Worm (Caenorhabditis elegans) whole organism, L4 larva: Measurements from ENCODE around the gene pqn-80.
A peak's percentile ranks its signal among the peaks of the same experiment; 100 is the strongest.

Source experiments
- D1046.2 ChIP-seq: fragments of 200-800 bp; sonication (Bioruptor generic); IDR thresholded peaks from 2 replicates; pipeline ENCODE4 v1.3.6; 2022; ENCODE audit warnings: missing genetic modification characterization, missing compliant biosample characterization
- F26F4.8 ChIP-seq: fragments of 200-800 bp; sonication (Bioruptor generic); conservative IDR thresholded peaks from 2 replicates; pipeline ENCODE4 v1.3.6; 2022; ENCODE audit warnings: missing genetic modification characterization, missing compliant biosample characterization
- T26A8.4 ChIP-seq: fragments of 200-800 bp; sonication (Bioruptor generic); IDR thresholded peaks from 2 replicates; pipeline ENCODE4 v1.3.6; 2022; ENCODE audit warnings: missing genetic modification characterization, missing compliant biosample characterization
- Y105C5A.15 ChIP-seq: fragments of 200-800 bp; sonication (Bioruptor generic); IDR thresholded peaks from 2 replicates; pipeline ENCODE4 v1.3.6; 2022; ENCODE audit warnings: missing genetic modification characterization, missing compliant biosample characterization
- Y48G9A.11 ChIP-seq: fragments of 200-800 bp; sonication (Bioruptor generic); IDR thresholded peaks from 2 replicates; pipeline ENCODE4 v1.3.6; 2022; ENCODE audit warnings: missing genetic modification reagents, missing genetic modification characterization, missing compliant biosample characterization
- Y75B8A.6 ChIP-seq: fragments of 200-800 bp; sonication (Bioruptor generic); IDR thresholded peaks from 2 replicates; pipeline ENCODE4 v1.3.6; 2022; ENCODE audit warnings: missing genetic modification reagents, missing genetic modification characterization, missing compliant biosample characterization
- ZK337.2 ChIP-seq: fragments of 200-800 bp; sonication (Bioruptor generic); IDR thresholded peaks from 2 replicates; pipeline ENCODE4 v1.3.6; 2022; ENCODE audit warnings: missing genetic modification reagents, missing genetic modification characterization, missing compliant biosample characterization
- ceh-20 ChIP-seq: fragments of 200-800 bp; sonication (Bioruptor generic); IDR thresholded peaks from 2 replicates; pipeline ENCODE4 v1.3.6; 2022; ENCODE audit warnings: missing genetic modification reagents, missing genetic modification characterization, missing compliant biosample characterization
- ceh-28 ChIP-seq: fragments of 150-350 bp; optimal IDR thresholded peaks from 2 replicates; lab custom pipeline; 2014; ENCODE audit warnings: missing biosample characterization, missing genetic modification reagents, missing genetic modification characterization
- ceh-32 ChIP-seq: sonication (generic microtip); optimal IDR thresholded peaks from 2 replicates; lab custom pipeline; 2016; ENCODE audit warnings: mild to moderate bottlenecking, missing genetic modification characterization, missing compliant biosample characterization; ENCODE audit not compliant: poor library complexity
- ces-1 ChIP-seq: fragments of 150-350 bp; sonication (generic microtip); optimal IDR thresholded peaks from 4 replicates; lab custom pipeline; 2014; ENCODE audit warnings: missing biosample characterization, missing genetic modification reagents, missing genetic modification characterization
- ctbp-1 ChIP-seq: fragments of 200-800 bp; sonication (Bioruptor generic); IDR thresholded peaks from 2 replicates; pipeline ENCODE4 v1.3.6; 2022; ENCODE audit warnings: missing genetic modification reagents, missing genetic modification characterization, missing compliant biosample characterization
- daf-16 ChIP-seq, 3 experiments: sonication (generic microtip); optimal IDR thresholded peaks; 2 replicates each; lab custom pipeline; 2016 to 2017; ENCODE audit warnings: missing genetic modification characterization in 3 of 3, missing genetic modification reagents in 3 of 3, mild to moderate bottlenecking in 2 of 3, missing compliant biosample characterization in 2 of 3, missing biosample characterization in 1 of 3, moderate library complexity in 1 of 3
- dmd-9 ChIP-seq: fragments of 200-800 bp; sonication (Bioruptor generic); IDR thresholded peaks from 2 replicates; pipeline ENCODE4 v1.3.6; 2022; ENCODE audit warnings: missing genetic modification reagents, missing genetic modification characterization, missing compliant biosample characterization
- duxl-1 ChIP-seq: sonication (generic microtip); optimal IDR thresholded peaks from 2 replicates; lab custom pipeline; 2016; ENCODE audit warnings: mild to moderate bottlenecking, missing genetic modification characterization, moderate library complexity, missing compliant biosample characterization; ENCODE audit not compliant: poor library complexity
- dve-1 ChIP-seq: sonication (generic microtip); optimal IDR thresholded peaks from 2 replicates; lab custom pipeline; 2017; ENCODE audit warnings: antibody characterized with exemption, mild to moderate bottlenecking, missing genetic modification characterization, missing compliant biosample characterization; ENCODE audit not compliant: insufficient read depth
- egl-27 ChIP-seq: sonication (generic microtip); optimal IDR thresholded peaks from 3 replicates; lab custom pipeline; 2017; ENCODE audit warnings: missing biosample characterization, missing genetic modification reagents, missing genetic modification characterization
- egl-43 ChIP-seq: fragments of 200-800 bp; sonication (Bioruptor generic); IDR thresholded peaks from 2 replicates; pipeline ENCODE4 v1.3.6; 2022; ENCODE audit warnings: missing genetic modification reagents, missing genetic modification characterization, missing compliant biosample characterization
- fkh-10 ChIP-seq: fragments of 150-350 bp; optimal IDR thresholded peaks from 2 replicates; lab custom pipeline; 2014; ENCODE audit warnings: missing biosample characterization, missing genetic modification reagents, missing genetic modification characterization
- fos-1 ChIP-seq: fragments of 150-350 bp; optimal IDR thresholded peaks from 2 replicates; lab custom pipeline; 2014; ENCODE audit warnings: missing biosample characterization, missing genetic modification characterization
- hif-1 ChIP-seq, 2 experiments: sonication (generic microtip); optimal IDR thresholded peaks; 2 replicates each; lab custom pipeline; 2016 to 2017; ENCODE audit warnings: missing compliant biosample characterization in 2 of 2, missing genetic modification characterization in 2 of 2, missing genetic modification reagents in 2 of 2, missing genotype in 2 of 2, mild to moderate bottlenecking in 1 of 2
- hlh-11 ChIP-seq: fragments of 200-800 bp; sonication (Bioruptor generic); optimal IDR thresholded peaks from 2 replicates; lab custom pipeline; 2018; ENCODE audit warnings: mild to moderate bottlenecking, missing genetic modification characterization, missing compliant biosample characterization
- jun-1 ChIP-seq: fragments of 150-350 bp; optimal IDR thresholded peaks from 2 replicates; lab custom pipeline; 2014; ENCODE audit warnings: missing biosample characterization, missing genetic modification reagents, missing genetic modification characterization
- lin-13 ChIP-seq: fragments of 150-350 bp; optimal IDR thresholded peaks from 2 replicates; lab custom pipeline; 2014; ENCODE audit warnings: missing biosample characterization, missing genetic modification reagents, missing genetic modification characterization
- lin-15B ChIP-seq: fragments of 150-350 bp; sonication (generic microtip); optimal IDR thresholded peaks from 3 replicates; lab custom pipeline; 2014; ENCODE audit warnings: missing biosample characterization, missing genetic modification characterization
- lin-29 ChIP-seq: fragments of 200-800 bp; sonication (Bioruptor generic); IDR thresholded peaks from 2 replicates; pipeline ENCODE4 v1.3.6; 2022; ENCODE audit warnings: missing genetic modification reagents, missing genetic modification characterization, missing compliant biosample characterization
- lin-38 ChIP-seq: fragments of 200-800 bp; sonication (Bioruptor generic); IDR thresholded peaks from 2 replicates; pipeline ENCODE4 v1.3.6; 2022; ENCODE audit warnings: missing genetic modification reagents, missing genetic modification characterization, missing compliant biosample characterization
- lir-3 ChIP-seq: sonication (generic microtip); optimal IDR thresholded peaks from 2 replicates; lab custom pipeline; 2016; ENCODE audit warnings: mild to moderate bottlenecking, missing genetic modification characterization, missing compliant biosample characterization
- lsy-2 ChIP-seq, 2 experiments: fragments of 150-350 bp in 1 of 2; sonication (generic microtip) in 1 of 2; optimal IDR thresholded peaks; 2 replicates each; lab custom pipeline; 2014 to 2017; ENCODE audit warnings: missing biosample characterization in 2 of 2, missing genetic modification characterization in 2 of 2
- madf-5 ChIP-seq, 2 experiments: fragments of 200-800 bp; sonication (Bioruptor generic); IDR thresholded peaks; 2 replicates each; pipeline ENCODE4 v1.3.6; 2022; ENCODE audit warnings: missing compliant biosample characterization in 2 of 2, missing genetic modification characterization in 2 of 2
- mdt-29 ChIP-seq: fragments of 200-800 bp; sonication (Bioruptor generic); IDR thresholded peaks from 2 replicates; pipeline ENCODE4 v1.3.6; 2022; ENCODE audit warnings: missing genetic modification reagents, missing genetic modification characterization, missing compliant biosample characterization
- mep-1 ChIP-seq: fragments of 150-350 bp; sonication (generic microtip); optimal IDR thresholded peaks from 3 replicates; lab custom pipeline; 2014; ENCODE audit warnings: missing biosample characterization, missing genetic modification characterization
- mes-2 ChIP-seq: sonication (generic microtip); optimal IDR thresholded peaks from 2 replicates; lab custom pipeline; 2016; ENCODE audit warnings: missing genotype, mild to moderate bottlenecking, missing genetic modification characterization, missing compliant biosample characterization; ENCODE audit not compliant: poor library complexity, severe bottlenecking
- nhr-102 ChIP-seq: sonication (generic microtip); optimal IDR thresholded peaks from 2 replicates; lab custom pipeline; 2016; ENCODE audit warnings: mild to moderate bottlenecking, missing genetic modification characterization, moderate library complexity, missing compliant biosample characterization
- nhr-11 ChIP-seq: fragments of 150-350 bp; optimal IDR thresholded peaks from 2 replicates; lab custom pipeline; 2014; ENCODE audit warnings: missing biosample characterization, missing genetic modification characterization
- nhr-237 ChIP-seq: sonication (generic microtip); optimal IDR thresholded peaks from 2 replicates; lab custom pipeline; 2017; ENCODE audit warnings: missing biosample characterization, missing genetic modification characterization
- nhr-28 ChIP-seq: fragments of 150-350 bp; optimal IDR thresholded peaks from 2 replicates; lab custom pipeline; 2014; ENCODE audit warnings: missing biosample characterization, missing genetic modification characterization
- nhr-76 ChIP-seq: fragments of 150-350 bp; optimal IDR thresholded peaks from 2 replicates; lab custom pipeline; 2014; ENCODE audit warnings: missing biosample characterization, missing genetic modification characterization
- pha-4 ChIP-seq, 2 experiments: fragments of 150-350 bp in 1 of 2; fragments of 200-800 bp in 1 of 2; sonication (Bioruptor generic) in 1 of 2; IDR thresholded peaks in 1 of 2; optimal IDR thresholded peaks in 1 of 2; 2 replicates each; pipeline versions ENCODE4 v1.3.6 to Lab custom; 2014 to 2022; ENCODE audit warnings: missing genetic modification characterization in 2 of 2, missing genetic modification reagents in 2 of 2, missing biosample characterization in 1 of 2, missing compliant biosample characterization in 1 of 2
- sdz-12 ChIP-seq: fragments of 200-800 bp; sonication (Bioruptor generic); optimal IDR thresholded peaks from 2 replicates; lab custom pipeline; 2018; ENCODE audit warnings: mild to moderate bottlenecking, missing genetic modification characterization, missing compliant biosample characterization
- tra-1 ChIP-seq: fragments of 200-800 bp; sonication (Bioruptor generic); IDR thresholded peaks from 2 replicates; pipeline ENCODE4 v1.3.6; 2022; ENCODE audit warnings: missing genetic modification reagents, missing genetic modification characterization, missing compliant biosample characterization
- unc-62 ChIP-seq, 3 experiments: fragments of 150-350 bp in 1 of 3; sonication (generic microtip); optimal IDR thresholded peaks in 2 of 3; peaks in 1 of 3; 1 replicate in 1 of 3; 2 replicates in 2 of 3; lab custom pipeline; 2014 to 2017; ENCODE audit warnings: missing biosample characterization in 3 of 3, missing genetic modification characterization in 3 of 3, missing genetic modification reagents in 3 of 3, missing genotype in 1 of 3
- vab-7 ChIP-seq: fragments of 200-800 bp; sonication (Bioruptor generic); IDR thresholded peaks from 2 replicates; pipeline ENCODE4 v1.3.6; 2022; ENCODE audit warnings: missing genetic modification reagents, missing genetic modification characterization, missing compliant biosample characterization
- zag-1 ChIP-seq: fragments of 150-350 bp; optimal IDR thresholded peaks from 2 replicates; lab custom pipeline; 2014; ENCODE audit warnings: missing biosample characterization, missing genetic modification characterization
- ztf-11 ChIP-seq: fragments of 150-350 bp; optimal IDR thresholded peaks from 2 replicates; lab custom pipeline; 2014; ENCODE audit warnings: missing biosample characterization, missing genetic modification characterization

pqn-80 gene

DNA sequence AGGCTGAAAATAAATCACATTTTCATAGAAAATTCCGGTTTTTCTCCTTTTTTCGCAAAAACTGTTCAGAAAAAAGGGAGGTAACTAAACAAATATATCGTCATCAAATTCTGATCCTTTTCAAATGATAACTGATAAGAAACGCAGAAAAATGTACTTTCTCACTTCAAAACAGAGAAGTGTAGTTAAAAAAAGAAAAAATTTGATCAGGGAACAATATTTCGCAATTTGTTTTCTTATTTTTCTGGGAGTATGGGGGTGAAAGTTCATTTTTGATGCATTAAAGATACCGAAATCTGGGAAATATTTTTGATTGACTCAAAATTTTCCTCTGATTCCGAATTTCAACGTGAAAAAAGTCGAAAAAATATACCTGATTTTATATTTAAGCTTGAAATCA is 20.2 kb upstream of the pqn-80 start:
- TF ChIP-seq F26F4.8 (GFP tag; lab: Robert Waterston, UW) (no peak), lin-29 (GFP tag; lab: Robert Waterston, UW) (no peak), nhr-11 (no peak), daf-16 (GFP tag; optimal IDR thresholded peaks at IDR 0.05; lab: Kevin White, UChicago) (no peak), daf-16 (tag; optimal IDR thresholded peaks at IDR 0.05; lab: Kevin White, UChicago) (peak; percentile 58), ceh-20 (no peak), zag-1 (tag; lab: Kevin White, UChicago) (no peak), hlh-11 (tag; lab: Kevin White, UChicago) (peak; percentile 31), hif-1 (tag; optimal IDR thresholded peaks at IDR 0.05; lab: Kevin White, UChicago) (no peak), sdz-12 (GFP tag; lab: Kevin White, UChicago) (no peak), dve-1 (tag; lab: Kevin White, UChicago) (peak; percentile 13), lsy-2 (tag; optimal IDR thresholded peaks at IDR 0.05; lab: Kevin White, UChicago) (peak in 1 of 2 experiments; percentile 9), D1046.2 (GFP tag; lab: Robert Waterston, UW) (no peak), nhr-28 (tag; lab: Kevin White, UChicago) (peak; percentile 11), Y75B8A.6 (0 out of 2 replicates have a peak, but pooled peaks have one; percentile 5)
- TF ChIP-seq, all 104 proteins: peak for 6

DNA sequence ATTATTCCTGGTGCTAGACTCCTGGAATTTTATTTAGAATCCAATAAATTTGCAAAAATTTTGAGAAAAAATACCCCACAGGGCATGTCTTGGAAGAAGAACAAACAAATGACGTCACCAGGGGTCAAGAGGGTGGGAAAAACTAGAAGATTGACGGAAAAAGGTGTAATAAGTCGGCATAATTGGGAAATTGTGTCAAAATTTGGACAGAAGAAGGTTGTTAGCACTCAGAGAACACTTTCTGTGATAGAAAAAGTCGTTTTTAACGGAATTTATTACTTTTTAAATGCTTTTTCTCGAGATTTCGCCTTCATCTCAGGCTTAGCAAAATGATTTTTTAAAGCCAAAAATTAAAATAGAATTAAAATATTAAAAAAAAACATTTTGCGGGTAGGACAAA is 19.1 kb upstream of the pqn-80 start:
- peak; percentile 67 for TF ChIP-seq Y48G9A.11 (GFP tag; lab: Robert Waterston, UW)
- no peak for TF ChIP-seq ceh-28 (tag; lab: Kevin White, UChicago)
- no peak for TF ChIP-seq nhr-11
- no peak for TF ChIP-seq lin-13 (GFP tag; lab: Kevin White, UChicago)
- TF ChIP-seq T26A8.4 (GFP tag; lab: Robert Waterston, UW) = peak; percentile 35; the same call in 1 of the 2 replicates
- peak; percentile 13; the same call in 1 of the 2 replicates for TF ChIP-seq lin-38 (GFP tag; lab: Robert Waterston, UW)
- no peak for TF ChIP-seq hlh-11 (tag; lab: Kevin White, UChicago)
- TF ChIP-seq zag-1 (tag; lab: Kevin White, UChicago) = no peak
- TF ChIP-seq ces-1 (GFP tag; lab: Kevin White, UChicago) = no peak
- no peak for TF ChIP-seq duxl-1 (tag; lab: Kevin White, UChicago)
- TF ChIP-seq vab-7 (GFP tag; lab: Robert Waterston, UW) = peak; percentile 15; the same call in 1 of the 2 replicates
- TF ChIP-seq lin-15B (tag; lab: Kevin White, UChicago) = no peak
- no peak for TF ChIP-seq dmd-9 (GFP tag; lab: Robert Waterston, UW)
- peak; percentile 46; the same call in 1 of the 2 replicates for TF ChIP-seq mdt-29
- TF ChIP-seq hif-1 (tag; optimal IDR thresholded peaks at IDR 0.05; lab: Kevin White, UChicago) = peak in 1 of 2 experiments; percentile 5
- TF ChIP-seq jun-1 (tag; lab: Kevin White, UChicago) = no peak
- TF ChIP-seq nhr-76 = no peak
- no peak for TF ChIP-seq lir-3 (tag; lab: Kevin White, UChicago)
- 0 out of 2 replicates have a peak, but pooled peaks have one; percentile 18 for TF ChIP-seq pha-4 (GFP tag; IDR thresholded peaks at IDR 0.05; lab: Robert Waterston, UW)
- TF ChIP-seq pha-4 (tag; optimal IDR thresholded peaks at IDR 0.05; lab: Kevin White, UChicago) = no peak
- TF ChIP-seq dve-1 (tag; lab: Kevin White, UChicago) = no peak
- no peak for TF ChIP-seq ceh-20
- TF ChIP-seq Y105C5A.15 (GFP tag; lab: Robert Waterston, UW) = 0 out of 2 replicates have a peak, but pooled peaks have one; percentile 5
- no peak for TF ChIP-seq fkh-10 (GFP tag; lab: Kevin White, UChicago)
- TF ChIP-seq ctbp-1 (GFP tag; lab: Robert Waterston, UW) = peak; percentile 17; the same call in 1 of the 2 replicates
- no peak for TF ChIP-seq D1046.2 (GFP tag; lab: Robert Waterston, UW)
- TF ChIP-seq egl-43 (GFP tag; lab: Robert Waterston, UW) = 0 out of 2 replicates have a peak, but pooled peaks have one; percentile 3
- TF ChIP-seq mep-1 = no peak
- no peak for TF ChIP-seq nhr-237 (tag; lab: Kevin White, UChicago)
- no peak for TF ChIP-seq ceh-32 (tag; lab: Kevin White, UChicago)
- TF ChIP-seq fos-1 (tag; lab: Kevin White, UChicago) = no peak
- TF ChIP-seq ztf-11 (tag; lab: Kevin White, UChicago) = no peak
- TF ChIP-seq egl-27 = no peak
- TF ChIP-seq tra-1 (GFP tag; lab: Robert Waterston, UW) = no peak
- TF ChIP-seq unc-62 (GFP tag; optimal IDR thresholded peaks at IDR 0.05 in 1 of 2; lab: Kevin White, UChicago) = no peak
- TF ChIP-seq unc-62 (tag; optimal IDR thresholded peaks at IDR 0.05; lab: Kevin White, UChicago) = no peak
- TF ChIP-seq nhr-102 (tag; lab: Kevin White, UChicago) = no peak
- TF ChIP-seq madf-5 (GFP tag; IDR thresholded peaks at IDR 0.05; lab: Robert Waterston, UW) = no peak
- no peak for TF ChIP-seq nhr-28 (tag; lab: Kevin White, UChicago)
- TF ChIP-seq mes-2 (tag; lab: Kevin White, UChicago) = no peak
- TF ChIP-seq sdz-12 (GFP tag; lab: Kevin White, UChicago) = no peak
- no peak for TF ChIP-seq ZK337.2 (GFP tag; lab: Robert Waterston, UW)
